Fruit fly (Drosophila melanogaster) whole organism, embryonic: ENCODE measurements around the gene sisA.

Experiments used
- Aef1 ChIP-seq: fragments of 200-800 bp; sonication (Bioruptor generic); IDR thresholded peaks from 3 replicates; pipeline ENCODE4 v1.3.6; 2022; ENCODE audit warnings: missing biosample characterization, missing genetic modification characterization
- Antp ChIP-seq: fragments of 200-800 bp; sonication (Bioruptor generic); optimal IDR thresholded peaks from 3 replicates; lab custom pipeline; 2016; ENCODE audit warnings: missing biosample characterization, missing genetic modification characterization
- Atf-2 ChIP-seq: fragments of 200-800 bp; sonication (Bioruptor generic); optimal IDR thresholded peaks from 2 replicates; lab custom pipeline; 2016; ENCODE audit warnings: missing biosample characterization, missing genetic modification characterization
- Blimp-1 ChIP-seq: fragments of 200-800 bp; sonication (Bioruptor generic); optimal IDR thresholded peaks from 3 replicates; lab custom pipeline; 2018; ENCODE audit warnings: missing biosample characterization, missing genetic modification characterization, mild to moderate bottlenecking, moderate library complexity, missing genetic modification reagents
- CG10147 ChIP-seq: fragments of 200-800 bp; sonication (Bioruptor generic); optimal IDR thresholded peaks from 2 replicates; lab custom pipeline; 2019; ENCODE audit warnings: missing biosample characterization, mild to moderate bottlenecking, missing genetic modification characterization, moderate library complexity
- CG11085 ChIP-seq: fragments of 200-800 bp; sonication (Bioruptor generic); IDR thresholded peaks from 2 replicates; pipeline ENCODE4 v1.3.6; 2022; ENCODE audit warnings: missing biosample characterization, missing genetic modification characterization
- CG11456 ChIP-seq: fragments of 200-800 bp; sonication (Bioruptor generic); IDR thresholded peaks from 3 replicates; pipeline ENCODE4 v1.3.6; 2022; ENCODE audit warnings: missing biosample characterization, missing genetic modification characterization
- CG12155 ChIP-seq: fragments of 200-800 bp; sonication (Bioruptor generic); optimal IDR thresholded peaks from 3 replicates; lab custom pipeline; 2016; ENCODE audit warnings: missing biosample characterization, missing genetic modification characterization
- CG12219 ChIP-seq: fragments of 200-800 bp; sonication (Bioruptor generic); optimal IDR thresholded peaks from 3 replicates; lab custom pipeline; 2018; ENCODE audit warnings: missing biosample characterization, mild to moderate bottlenecking, missing genetic modification characterization
- CG1233 ChIP-seq: fragments of 200-800 bp; sonication (Bioruptor generic); optimal IDR thresholded peaks from 4 replicates; lab custom pipeline; 2018; ENCODE audit warnings: missing biosample characterization, mild to moderate bottlenecking, missing genetic modification characterization
- CG12942 ChIP-seq: fragments of 200-800 bp; sonication (Bioruptor generic); optimal IDR thresholded peaks from 3 replicates; lab custom pipeline; 2016; ENCODE audit warnings: missing biosample characterization, missing genetic modification characterization
- CG15011 ChIP-seq: fragments of 200-800 bp; sonication (Bioruptor generic); optimal IDR thresholded peaks from 3 replicates; lab custom pipeline; 2018; ENCODE audit warnings: missing biosample characterization, mild to moderate bottlenecking, missing genetic modification characterization
- CG15073 ChIP-seq: fragments of 200-800 bp; sonication (Bioruptor generic); optimal IDR thresholded peaks from 2 replicates; lab custom pipeline; 2016; ENCODE audit warnings: missing biosample characterization, missing genetic modification characterization
- CG17361 ChIP-seq: fragments of 200-800 bp; sonication (Bioruptor generic); IDR thresholded peaks from 3 replicates; pipeline ENCODE4 v1.3.6; 2022; ENCODE audit warnings: missing biosample characterization, missing genetic modification characterization
- CG17568 ChIP-seq: fragments of 200-800 bp; sonication (Bioruptor generic); optimal IDR thresholded peaks from 2 replicates; lab custom pipeline; 2018; ENCODE audit warnings: missing biosample characterization, mild to moderate bottlenecking, missing genetic modification characterization, moderate library complexity
- CG1792 ChIP-seq: fragments of 200-800 bp; sonication (Bioruptor generic); optimal IDR thresholded peaks from 2 replicates; lab custom pipeline; 2016; ENCODE audit warnings: missing biosample characterization, missing genetic modification characterization
- CG2120 ChIP-seq: fragments of 200-800 bp; sonication (Bioruptor generic); optimal IDR thresholded peaks from 3 replicates; lab custom pipeline; 2016; ENCODE audit warnings: missing biosample characterization, missing genetic modification characterization
- CG2129 ChIP-seq: fragments of 200-800 bp; sonication (Bioruptor generic); IDR thresholded peaks from 2 replicates; pipeline ENCODE4 v1.3.6; 2022; ENCODE audit warnings: missing biosample characterization, missing genetic modification characterization; ENCODE audit not compliant: partially characterized antibody
- CG2199 ChIP-seq: fragments of 200-800 bp; sonication (Bioruptor generic); IDR thresholded peaks from 3 replicates; pipeline ENCODE4 v1.3.6; 2022; ENCODE audit warnings: missing biosample characterization, missing genetic modification characterization
- CG2889 ChIP-seq: fragments of 200-800 bp; sonication (Bioruptor generic); IDR thresholded peaks from 3 replicates; pipeline ENCODE4 v1.3.6; 2022; ENCODE audit warnings: missing biosample characterization, missing genetic modification characterization
- CG30020 ChIP-seq: fragments of 200-800 bp; optimal IDR thresholded peaks from 2 replicates; lab custom pipeline; 2019; ENCODE audit warnings: missing biosample characterization, mild to moderate bottlenecking, missing genetic modification characterization, moderate library complexity
- CG3995 ChIP-seq: fragments of 200-800 bp; sonication (Bioruptor generic); optimal IDR thresholded peaks from 3 replicates; lab custom pipeline; 2016; ENCODE audit warnings: missing biosample characterization, missing genetic modification characterization
- CG6854 ChIP-seq: fragments of 200-800 bp; sonication (Bioruptor generic); optimal IDR thresholded peaks from 3 replicates; lab custom pipeline; 2017; ENCODE audit warnings: missing biosample characterization, mild to moderate bottlenecking, missing genetic modification characterization
- CG7357 ChIP-seq: fragments of 200-800 bp; sonication (Bioruptor generic); IDR thresholded peaks from 3 replicates; pipeline ENCODE4 v1.3.6; 2022; ENCODE audit warnings: missing biosample characterization, missing genetic modification characterization
- CG9932 ChIP-seq: fragments of 200-800 bp; sonication (Bioruptor generic); IDR thresholded peaks from 2 replicates; pipeline ENCODE4 v1.3.6; 2022; ENCODE audit warnings: missing biosample characterization, missing genetic modification characterization
- Dad ChIP-seq: fragments of 200-800 bp; sonication (Bioruptor generic); optimal IDR thresholded peaks from 3 replicates; lab custom pipeline; 2016; ENCODE audit warnings: missing biosample characterization, missing genetic modification characterization
- Dll ChIP-seq: fragments of 200-800 bp; sonication (Bioruptor generic); IDR thresholded peaks from 4 replicates; pipeline ENCODE4 v1.3.6; 2022; ENCODE audit warnings: missing biosample characterization, missing genetic modification characterization; ENCODE audit not compliant: partially characterized antibody
- Dp ChIP-seq: fragments of 200-800 bp; sonication (Bioruptor generic); optimal IDR thresholded peaks from 2 replicates; lab custom pipeline; 2018; ENCODE audit warnings: missing biosample characterization, mild to moderate bottlenecking, missing genetic modification characterization, moderate library complexity
- H15 ChIP-seq: fragments of 200-800 bp; sonication (Bioruptor generic); IDR thresholded peaks from 3 replicates; pipeline ENCODE4 v1.3.6; 2022; ENCODE audit warnings: missing biosample characterization, missing genetic modification characterization
- Oli ChIP-seq: fragments of 200-800 bp; sonication (Bioruptor generic); optimal IDR thresholded peaks from 2 replicates; lab custom pipeline; 2018; ENCODE audit warnings: missing biosample characterization, mild to moderate bottlenecking, missing genetic modification characterization, moderate library complexity
- Poxn ChIP-seq: fragments of 200-800 bp; sonication (Bioruptor generic); IDR thresholded peaks from 2 replicates; pipeline ENCODE4 v1.3.6; 2022; ENCODE audit warnings: missing biosample characterization, missing genetic modification characterization
- Sry-β ChIP-seq: fragments of 200-800 bp; sonication (Bioruptor generic); optimal IDR thresholded peaks from 2 replicates; lab custom pipeline; 2018; ENCODE audit warnings: missing biosample characterization, mild to moderate bottlenecking, missing genetic modification characterization, moderate library complexity
- ap ChIP-seq: fragments of 200-800 bp; sonication (Bioruptor generic); IDR thresholded peaks from 2 replicates; pipeline ENCODE4 v1.3.6; 2022; ENCODE audit warnings: missing biosample characterization, missing genetic modification characterization
- az2 ChIP-seq: fragments of 200-800 bp; sonication (Bioruptor generic); optimal IDR thresholded peaks from 3 replicates; lab custom pipeline; 2016; ENCODE audit warnings: missing biosample characterization, missing genetic modification characterization
- bbx ChIP-seq: fragments of 200-800 bp; sonication (Bioruptor generic); IDR thresholded peaks from 2 replicates; pipeline ENCODE4 v1.3.6; 2022; ENCODE audit warnings: missing biosample characterization, missing genetic modification characterization; ENCODE audit not compliant: partially characterized antibody
- cas ChIP-seq: fragments of 200-800 bp; sonication (Bioruptor generic); IDR thresholded peaks from 2 replicates; pipeline ENCODE4 v1.3.6; 2022; ENCODE audit warnings: missing biosample characterization, missing genetic modification characterization
- cg ChIP-seq: fragments of 200-800 bp; sonication (Bioruptor generic); optimal IDR thresholded peaks from 3 replicates; lab custom pipeline; 2019; ENCODE audit warnings: missing biosample characterization, mild to moderate bottlenecking, missing genetic modification characterization, moderate library complexity
- disco-r ChIP-seq: fragments of 200-800 bp; sonication (Bioruptor generic); optimal IDR thresholded peaks from 2 replicates; lab custom pipeline; 2016; ENCODE audit warnings: missing biosample characterization, missing genetic modification characterization
- grau ChIP-seq: fragments of 200-800 bp; optimal IDR thresholded peaks from 3 replicates; lab custom pipeline; 2019; ENCODE audit warnings: missing biosample characterization, mild to moderate bottlenecking, missing genetic modification characterization, moderate library complexity
- lbe ChIP-seq: fragments of 200-800 bp; sonication (Bioruptor generic); optimal IDR thresholded peaks from 2 replicates; lab custom pipeline; 2016; ENCODE audit warnings: missing biosample characterization, mild to moderate bottlenecking, missing genetic modification characterization
- nmo ChIP-seq: fragments of 200-800 bp; sonication (Bioruptor generic); optimal IDR thresholded peaks from 2 replicates; lab custom pipeline; 2018; ENCODE audit warnings: missing biosample characterization, mild to moderate bottlenecking, missing genetic modification characterization, moderate library complexity
- odd ChIP-seq: fragments of 200-800 bp; sonication (Bioruptor generic); optimal IDR thresholded peaks from 2 replicates; lab custom pipeline; 2017; ENCODE audit warnings: missing biosample characterization, mild to moderate bottlenecking, missing genetic modification characterization
- otp ChIP-seq: fragments of 200-800 bp; sonication (Bioruptor generic); IDR thresholded peaks from 3 replicates; pipeline ENCODE4, ENCODE4 v1.3.6; 2022; ENCODE audit warnings: missing biosample characterization, missing genetic modification characterization
- p53 ChIP-seq: fragments of 200-800 bp; sonication (Bioruptor generic); optimal IDR thresholded peaks from 2 replicates; lab custom pipeline; 2016; ENCODE audit warnings: missing biosample characterization, missing genetic modification characterization
- pan ChIP-seq, 4 experiments: fragments of >200 bp in 3 of 4; fragments of 200-800 bp in 1 of 4; sonication (Bioruptor generic) in 1 of 4; optimal IDR thresholded peaks in 3 of 4; IDR thresholded peaks in 1 of 4; 2 replicates each; pipeline versions ENCODE4 v1.3.6 to Lab custom; 2017 to 2022; ENCODE audit warnings: missing biosample characterization in 2 of 4, missing genetic modification characterization in 2 of 4, mixed read lengths in 1 of 4
- row ChIP-seq: fragments of 200-800 bp; sonication (Bioruptor generic); IDR thresholded peaks from 3 replicates; pipeline ENCODE4 v1.3.6; 2022; ENCODE audit warnings: missing biosample characterization, missing genetic modification characterization
- run ChIP-seq: fragments of 200-800 bp; sonication (Bioruptor generic); optimal IDR thresholded peaks from 3 replicates; lab custom pipeline; 2018; ENCODE audit warnings: missing biosample characterization, mild to moderate bottlenecking, missing genetic modification characterization
- sug ChIP-seq: fragments of 200-800 bp; optimal IDR thresholded peaks from 2 replicates; lab custom pipeline; 2019; ENCODE audit warnings: missing biosample characterization, mild to moderate bottlenecking, missing genetic modification characterization, moderate library complexity
- tio ChIP-seq: fragments of 200-800 bp; sonication (Bioruptor generic); optimal IDR thresholded peaks from 2 replicates; lab custom pipeline; 2017; ENCODE audit warnings: missing biosample characterization, missing genetic modification characterization, inconsistent platforms
- vvl ChIP-seq: fragments of 200-800 bp; sonication (Bioruptor generic); IDR thresholded peaks from 2 replicates; pipeline ENCODE4 v1.3.6; 2022; ENCODE audit warnings: missing biosample characterization, missing genetic modification characterization
- yki ChIP-seq: fragments of >200 bp; optimal IDR thresholded peaks from 3 replicates; lab custom pipeline; 2018

Gene sisA

DNA sequence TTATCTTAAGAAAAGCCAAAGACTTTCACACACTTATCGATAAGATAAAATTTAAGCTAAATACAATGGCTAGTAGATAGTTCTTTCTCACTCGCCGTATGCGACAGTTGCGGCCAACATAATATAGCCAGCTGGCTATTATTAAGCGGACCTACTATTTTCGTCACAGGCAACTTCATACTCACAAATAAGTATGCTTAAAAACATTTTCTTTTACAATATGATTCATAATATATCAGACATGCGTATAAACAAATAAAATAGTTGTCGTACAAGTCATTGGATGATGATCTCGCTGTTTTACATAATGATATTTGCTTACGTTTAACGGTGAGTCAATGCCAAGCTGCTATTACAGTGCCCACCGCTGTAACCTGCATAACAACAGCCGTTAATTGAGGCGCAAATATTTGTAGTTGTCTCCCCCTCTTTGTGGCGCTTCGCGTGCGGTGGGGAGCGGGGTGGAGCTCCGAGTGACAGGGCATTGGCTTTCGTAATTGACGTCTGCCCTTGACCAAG, 4.1 kb upstream of the sisA start (continued):
- peak; percentile 56 for TF ChIP-seq CG9932 (GFP tag; lab: Robert Waterston, UW)
- TF ChIP-seq disco-r (GFP tag; lab: Kevin White, UChicago) = peak; percentile 20
- no peak for TF ChIP-seq CG15073 (GFP tag; lab: Kevin White, UChicago)
- no peak for TF ChIP-seq p53
- TF ChIP-seq Sry-β = no peak
- peak; percentile 54 for TF ChIP-seq az2
- peak; percentile 78 for TF ChIP-seq grau
- peak; percentile 53 for TF ChIP-seq CG15011 (GFP tag; lab: Kevin White, UChicago)
- peak; percentile 78 for TF ChIP-seq Blimp-1 (GFP tag; lab: Kevin White, UChicago)
- peak; percentile 79 for TF ChIP-seq CG17361 (GFP tag; lab: Robert Waterston, UW)
- peak; percentile 50 for TF ChIP-seq Aef1 (GFP tag; lab: Robert Waterston, UW)
- TF ChIP-seq Dad (GFP tag; lab: Kevin White, UChicago) = peak; percentile 9
- TF ChIP-seq nmo = peak; percentile 77
- no peak for TF ChIP-seq Poxn (GFP tag; lab: Robert Waterston, UW)
- TF ChIP-seq H15 (GFP tag; lab: Robert Waterston, UW) = no peak
- no peak for TF ChIP-seq CG2199
- TF ChIP-seq cg (GFP tag; lab: Kevin White, UChicago) = no peak
- peak; percentile 66 for TF ChIP-seq CG12155 (GFP tag; lab: Kevin White, UChicago)
- TF ChIP-seq CG6854 (GFP tag; lab: Kevin White, UChicago) = peak; percentile 69
- peak; percentile 81 for TF ChIP-seq Oli (tag; lab: Kevin White, UChicago)
- peak; percentile 14 for TF ChIP-seq CG12942 (GFP tag; lab: Kevin White, UChicago)
- TF ChIP-seq CG17568 = no peak
- no peak for TF ChIP-seq yki (lab: Kevin White, UChicago)
- no peak for TF ChIP-seq CG3995
- no peak for TF ChIP-seq Dll (GFP tag; lab: Robert Waterston, UW)
- peak; percentile 65 for TF ChIP-seq CG10147
- TF ChIP-seq odd (GFP tag; lab: Kevin White, UChicago) = peak; percentile 54
- peak; percentile 49; the same call in 1 of the 2 replicates for TF ChIP-seq vvl
- peak; percentile 50 for TF ChIP-seq CG1233 (GFP tag; lab: Kevin White, UChicago)
- TF ChIP-seq cas (GFP tag; lab: Robert Waterston, UW) = no peak
- peak; percentile 40; the same call in 1 of the 2 replicates for TF ChIP-seq ap
- peak; percentile 24 for TF ChIP-seq Atf-2 (GFP tag; lab: Kevin White, UChicago)
- TF ChIP-seq pan (optimal IDR thresholded peaks at IDR 0.05; lab: Kevin White, UChicago) = no peak
- TF ChIP-seq pan (GFP tag; optimal IDR thresholded peaks at IDR 0.05 in 1 of 2, IDR thresholded peaks at IDR 0.05 in 1 of 2) = peak in 1 of 2 experiments; percentile 44
- TF ChIP-seq CG12219 (GFP tag; lab: Kevin White, UChicago) = peak; percentile 76
- TF ChIP-seq run (tag; lab: Kevin White, UChicago) = peak; percentile 47
- TF ChIP-seq CG7357 (GFP tag; lab: Robert Waterston, UW) = 0 out of 3 replicates have a peak, but pooled peaks have one; percentile 37
- no peak; the same call in 2 of the 3 replicates for TF ChIP-seq CG11456 (GFP tag; lab: Robert Waterston, UW)

DNA sequence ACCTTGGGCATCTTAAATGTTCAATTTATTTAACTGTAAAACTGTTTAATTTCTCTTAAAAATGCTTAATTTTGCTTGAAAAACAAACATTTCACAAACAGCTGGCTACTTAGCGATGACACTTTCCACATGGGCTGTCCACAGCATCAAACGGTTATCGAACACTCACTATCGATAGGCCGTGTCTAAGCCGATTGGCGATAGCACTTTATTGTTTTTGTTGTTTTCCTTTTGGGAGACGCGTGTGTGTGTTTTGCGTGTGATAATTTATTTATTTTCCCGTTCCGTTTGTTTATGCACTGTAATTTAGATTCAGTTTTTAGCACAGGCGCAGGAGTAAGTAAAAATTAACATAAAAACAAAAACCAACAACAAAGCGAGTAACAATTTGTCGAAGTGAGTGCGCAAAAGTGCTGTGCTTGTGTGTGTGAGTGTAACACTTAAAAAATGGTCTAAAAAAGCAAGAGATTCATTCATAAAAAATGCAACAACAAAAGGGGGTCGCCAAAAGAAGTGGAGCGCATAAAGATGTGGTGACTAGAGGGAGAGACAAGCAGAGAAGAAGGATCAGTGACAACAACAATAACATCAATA, 3.1 kb upstream of the sisA start, which contains the start of gene Gapvd1:
Gene Gapvd1, plus strand, starts transcription at position 211 of the 594 bp plus-strand sequence.
- TF ChIP-seq CG1792 (GFP tag; lab: Kevin White, UChicago) (no peak), bbx (peak; percentile 91), CG11085 (GFP tag; lab: Robert Waterston, UW) (no peak), Dp (GFP tag; lab: Kevin White, UChicago) (peak; percentile 28), tio (GFP tag; lab: Kevin White, UChicago) (no peak), CG30020 (peak; percentile 20), CG2889 (GFP tag; lab: Robert Waterston, UW) (no peak), CG11456 (GFP tag; lab: Robert Waterston, UW) (peak; percentile 31; the same call in 1 of the 3 replicates), lbe (peak; percentile 4), sug (tag; lab: Kevin White, UChicago) (peak; percentile 3), pan (optimal IDR thresholded peaks at IDR 0.05; lab: Kevin White, UChicago) (no peak), pan (GFP tag; optimal IDR thresholded peaks at IDR 0.05 in 1 of 2, IDR thresholded peaks at IDR 0.05 in 1 of 2) (no peak), otp (GFP tag; lab: Robert Waterston, UW) (no peak), CG2120 (GFP tag; lab: Kevin White, UChicago) (peak; percentile 49), row (peak; percentile 48), Antp (GFP tag; lab: Kevin White, UChicago) (no peak), CG2129 (GFP tag; lab: Robert Waterston, UW) (peak; percentile 43; the same call in 1 of the 2 replicates)
